Fruit fly (Drosophila melanogaster): ENCODE results near the gene GramD1B.

DNA sequence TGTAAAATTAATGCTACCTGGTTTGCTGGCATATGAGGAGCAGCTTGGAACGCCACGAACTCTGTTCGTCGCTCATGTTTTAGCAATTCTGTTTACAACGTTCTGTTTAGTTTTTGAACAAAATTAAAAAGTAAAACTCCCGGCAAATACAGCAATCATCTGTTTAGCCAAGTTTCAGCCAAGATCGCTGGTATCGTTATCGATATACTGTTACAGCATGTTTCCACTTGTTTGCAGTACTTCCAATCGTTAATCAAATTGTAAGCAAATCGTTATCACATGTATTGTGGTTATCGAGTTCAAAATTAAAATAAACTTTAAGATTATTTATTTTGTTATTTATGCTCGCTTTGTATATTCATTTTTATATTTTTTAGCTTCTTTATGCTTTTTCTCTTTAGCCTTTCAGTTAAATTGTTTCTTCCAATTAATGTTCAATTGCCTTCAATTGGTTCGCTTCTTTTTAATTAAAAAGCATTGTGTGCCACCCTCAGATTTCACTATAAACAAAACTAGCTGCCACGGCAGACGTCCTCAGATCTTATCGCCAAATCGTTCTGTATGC lies 53.4 kb downstream of the GramD1B start, which contains the start of the genes Fign and CG8837:
- no peak for TF ChIP-seq EcR (GFP tag; optimal IDR thresholded peaks at IDR 0.05)
- TF ChIP-seq Snoo (tag; optimal IDR thresholded peaks at IDR 0.05) = no peak
- no peak for TF ChIP-seq gl (tag; optimal IDR thresholded peaks at IDR 0.05)
- no peak for TF ChIP-seq CG13204 (GFP tag; optimal IDR thresholded peaks at IDR 0.05)
- no peak for TF ChIP-seq CG12605 (GFP tag; IDR thresholded peaks at IDR 0.05)
- no peak for TF ChIP-seq Pif1A (GFP tag; optimal IDR thresholded peaks at IDR 0.05)
- TF ChIP-seq CG32121 (GFP tag; IDR thresholded peaks at IDR 0.05) = no peak
- TF ChIP-seq D1 (tag; optimal IDR thresholded peaks at IDR 0.05) = no peak
